Worm (Caenorhabditis elegans): ENCODE data around the gene R08C7.5.

DNA sequence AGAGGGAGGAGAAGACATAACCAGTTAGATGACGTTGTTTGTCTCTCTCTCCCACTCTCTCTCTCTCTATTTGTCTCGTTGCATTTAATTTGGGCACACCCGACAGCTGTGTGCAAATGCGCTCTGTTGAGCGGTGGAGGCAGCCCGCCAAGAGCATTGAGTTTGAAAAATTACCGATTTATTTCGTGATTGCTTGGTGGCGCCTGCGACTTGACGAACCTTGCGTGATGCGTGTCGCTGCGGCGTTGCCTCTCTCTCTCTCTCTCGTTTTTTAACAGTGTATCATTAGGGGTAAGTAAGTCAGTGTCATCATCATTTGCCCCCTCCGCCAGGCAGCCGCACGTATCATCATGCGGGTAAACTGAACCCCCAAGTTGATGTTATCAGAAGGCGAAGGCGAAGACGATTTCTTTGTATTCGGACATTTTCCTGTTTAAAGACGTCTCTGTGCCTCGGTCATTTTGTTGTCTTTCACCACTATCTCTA lies 23.9 kb upstream of the R08C7.5 start:
- TF ChIP-seq lsy-2 (tag; optimal IDR thresholded peaks at IDR 0.05), result peak; percentile 45
- no peak for TF ChIP-seq nhr-76 (tag; optimal IDR thresholded peaks at IDR 0.05)
- peak; percentile 37 for TF ChIP-seq elt-1 (tag; optimal IDR thresholded peaks at IDR 0.05; ENCODE audit: borderline replicate concordance, insufficient read depth)

Data from whole organism, mixed stage, embryonic.